Worm (Caenorhabditis elegans) whole organism, L1 larva: ENCODE results near the gene M110.10.

Experiments
- C04F5.9 ChIP-seq: sonication (generic microtip); optimal IDR thresholded peaks from 2 replicates; lab custom pipeline; 2016; ENCODE audit warnings: missing genetic modification characterization, missing compliant biosample characterization
- alr-1 ChIP-seq: fragments of 200-800 bp; sonication (Bioruptor generic); optimal IDR thresholded peaks from 2 replicates; lab custom pipeline; 2018; ENCODE audit warnings: borderline replicate concordance, mild to moderate bottlenecking, missing genetic modification characterization, missing compliant biosample characterization
- elt-2 ChIP-seq: sonication (generic microtip); optimal IDR thresholded peaks from 2 replicates; lab custom pipeline; 2016; ENCODE audit warnings: missing genetic modification characterization, mild to moderate bottlenecking, inconsistent platforms, missing compliant biosample characterization, missing genetic modification reagents
- irx-1 ChIP-seq: sonication (generic microtip); optimal IDR thresholded peaks from 2 replicates; lab custom pipeline; 2016; ENCODE audit warnings: missing genetic modification characterization, missing compliant biosample characterization
- mep-1 ChIP-seq: fragments of 150-350 bp; optimal IDR thresholded peaks from 2 replicates; lab custom pipeline; 2014; ENCODE audit warnings: missing biosample characterization, missing genetic modification characterization
- nhr-12 ChIP-seq: sonication (generic microtip); optimal IDR thresholded peaks from 2 replicates; lab custom pipeline; 2017; ENCODE audit warnings: missing biosample characterization, missing genetic modification characterization
- nhr-28 ChIP-seq: fragments of 150-350 bp; optimal IDR thresholded peaks from 2 replicates; lab custom pipeline; 2014; ENCODE audit warnings: missing biosample characterization, missing genetic modification characterization
- snpc-4 ChIP-seq: fragments of 150-350 bp; optimal IDR thresholded peaks from 2 replicates; lab custom pipeline; 2014; ENCODE audit warnings: missing biosample characterization, missing genetic modification characterization
- sox-4 ChIP-seq: sonication (generic microtip); optimal IDR thresholded peaks from 2 replicates; lab custom pipeline; 2016; ENCODE audit warnings: missing genetic modification characterization, missing compliant biosample characterization
- zip-4 ChIP-seq: fragments of 200-800 bp; sonication (Bioruptor generic); optimal IDR thresholded peaks from 2 replicates; lab custom pipeline; 2018; ENCODE audit warnings: mild to moderate bottlenecking, missing genetic modification characterization, moderate library complexity, missing compliant biosample characterization

ce11 chrII:8246476-8246875 is 32.2 kb upstream of the M110.10 start, which contains the start of gene F35C11.3:
- TF ChIP-seq sox-4 (no peak), nhr-12 (tag; lab: Kevin White, UChicago) (no peak), mep-1 (tag; lab: Kevin White, UChicago) (no peak), irx-1 (tag; lab: Kevin White, UChicago) (no peak), zip-4 (GFP tag; lab: Kevin White, UChicago) (no peak), C04F5.9 (tag; lab: Kevin White, UChicago) (no peak), snpc-4 (tag; lab: Kevin White, UChicago) (no peak), nhr-28 (tag; lab: Kevin White, UChicago) (no peak), alr-1 (tag; lab: Kevin White, UChicago) (no peak), elt-2 (tag; lab: Kevin White, UChicago) (no peak)
